Worm (Caenorhabditis elegans): Measurements from ENCODE around the gene ugt-56.

Gene ugt-56

DNA sequence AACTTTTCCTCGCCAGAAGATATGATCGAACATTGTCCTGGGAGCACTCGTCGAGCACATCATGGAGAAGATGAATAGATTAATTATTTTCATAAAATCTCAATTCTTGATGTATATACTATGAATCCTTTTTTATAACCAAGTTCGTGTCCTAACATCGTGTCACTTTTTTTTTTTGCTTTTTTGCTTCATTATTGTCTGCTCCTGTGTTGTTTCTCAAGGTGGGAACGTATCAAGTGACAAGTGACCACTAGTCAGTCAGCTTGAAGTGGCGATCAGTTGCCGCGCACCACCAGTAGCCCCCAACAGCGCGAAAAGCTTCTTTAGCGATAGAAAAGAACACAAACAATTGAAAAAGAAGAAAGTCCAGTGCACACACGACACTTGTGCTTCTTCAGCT lies 6.5 kb upstream of the ugt-56 start, which contains the start of gene lrx-1:
Gene lrx-1 (plus strand): TSS at position 301 of the 400 bp plus-strand sequence.
- TF ChIP-seq blmp-1 (tag; optimal IDR thresholded peaks at IDR 0.05) (no peak), tbx-8 (GFP tag; optimal IDR thresholded peaks at IDR 0.05) (no peak), ceh-43 (GFP tag; optimal IDR thresholded peaks at IDR 0.05) (no peak)

DNA sequence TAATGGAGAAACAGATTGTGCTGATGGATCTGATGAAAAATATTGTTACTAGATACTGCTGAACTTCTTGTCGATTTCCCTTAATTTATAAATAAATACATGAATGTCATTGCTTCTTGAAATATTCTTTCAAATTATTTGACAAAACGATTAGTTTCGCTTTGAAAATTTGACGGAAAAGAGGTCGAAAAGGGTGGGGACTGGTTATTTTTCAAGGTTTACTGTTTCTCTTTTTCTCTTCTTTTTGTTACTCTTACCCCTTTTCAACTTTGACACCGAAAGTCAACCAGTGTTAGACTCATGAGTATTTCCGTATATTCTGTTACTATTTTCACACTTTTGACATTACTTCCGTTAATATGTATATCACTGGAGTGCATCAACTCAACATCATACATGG lies 3.4 kb upstream of the ugt-56 start, which contains the start of gene T04H1.12:
Gene T04H1.12 (plus strand): TSS at position 301 of the 400 bp plus-strand sequence.
- TF ChIP-seq unc-120 (tag; optimal IDR thresholded peaks at IDR 0.05; ENCODE audit: poor library complexity, severe bottlenecking) = no peak
- TF ChIP-seq ztf-11 (tag; optimal IDR thresholded peaks at IDR 0.05) = no peak
- no peak for TF ChIP-seq M03D4.4 (tag; optimal IDR thresholded peaks at IDR 0.05)
- TF ChIP-seq mep-1 (tag; optimal IDR thresholded peaks at IDR 0.05) = no peak
- TF ChIP-seq drap-1 (GFP tag; optimal IDR thresholded peaks at IDR 0.05) = no peak
- TF ChIP-seq ceh-83 (GFP tag; optimal IDR thresholded peaks at IDR 0.05) = no peak
- no peak for TF ChIP-seq pha-4 (tag; optimal IDR thresholded peaks at IDR 0.05)
- TF ChIP-seq unc-62 (GFP tag; optimal IDR thresholded peaks at IDR 0.05) = no peak
- no peak for TF ChIP-seq snpc-4 (tag; optimal IDR thresholded peaks at IDR 0.05)
- TF ChIP-seq unc-39 (tag; optimal IDR thresholded peaks at IDR 0.05) = no peak
- no peak for TF ChIP-seq ham-2 (GFP tag; optimal IDR thresholded peaks at IDR 0.05)
- no peak for TF ChIP-seq nhr-76 (tag; optimal IDR thresholded peaks at IDR 0.05)
- no peak for TF ChIP-seq zip-8 (tag; optimal IDR thresholded peaks at IDR 0.05)
- TF ChIP-seq nhr-2 (tag; optimal IDR thresholded peaks at IDR 0.05) = no peak
- no peak for TF ChIP-seq nhr-12 (tag; optimal IDR thresholded peaks at IDR 0.05)
- no peak for TF ChIP-seq sptf-1 (tag; optimal IDR thresholded peaks at IDR 0.05)
- TF ChIP-seq blmp-1 (tag; optimal IDR thresholded peaks at IDR 0.05) = no peak
- no peak for TF ChIP-seq mls-2 (tag; optimal IDR thresholded peaks at IDR 0.05)
- TF ChIP-seq hlh-1 (tag; optimal IDR thresholded peaks at IDR 0.05) = no peak

DNA sequence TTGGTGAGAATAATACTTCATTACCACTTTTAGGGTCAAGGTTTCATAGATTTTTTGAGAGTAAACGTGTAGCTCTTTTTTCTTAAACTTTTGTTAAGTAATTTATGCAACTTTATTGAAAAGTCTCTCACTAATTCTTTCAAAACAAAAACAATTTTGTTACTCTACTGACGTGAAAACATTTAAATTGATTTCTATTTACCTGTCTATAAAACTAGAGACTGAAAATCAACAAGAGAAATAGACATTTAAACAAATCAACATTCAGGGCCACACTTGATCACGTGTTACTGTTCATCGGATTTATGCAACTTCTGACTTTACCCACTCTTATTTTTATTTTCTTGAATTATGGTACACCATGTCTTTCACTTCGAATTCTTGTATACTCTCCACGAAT lies 2.4 kb upstream of the ugt-56 start, which contains the start of gene ugt-55:
Gene ugt-55 (plus strand): TSS at position 301 of the 400 bp plus-strand sequence.
- TF ChIP-seq flh-1 (GFP tag; optimal IDR thresholded peaks at IDR 0.05) (no peak), lsy-2 (tag; optimal IDR thresholded peaks at IDR 0.05) (no peak), pha-4 (tag; optimal IDR thresholded peaks at IDR 0.05) (no peak), nhr-237 (tag; optimal IDR thresholded peaks at IDR 0.05) (no peak), mls-2 (tag; optimal IDR thresholded peaks at IDR 0.05) (no peak), sptf-1 (tag; optimal IDR thresholded peaks at IDR 0.05) (no peak), M03D4.4 (tag; optimal IDR thresholded peaks at IDR 0.05) (no peak), bed-3 (GFP tag; optimal IDR thresholded peaks at IDR 0.05) (no peak), ceh-83 (GFP tag; optimal IDR thresholded peaks at IDR 0.05) (no peak), lin-32 (GFP tag; optimal IDR thresholded peaks at IDR 0.05) (no peak), nhr-76 (tag; optimal IDR thresholded peaks at IDR 0.05) (no peak), ceh-39 (tag; optimal IDR thresholded peaks at IDR 0.05) (no peak), unc-62 (GFP tag; optimal IDR thresholded peaks at IDR 0.05) (no peak), nhr-12 (tag; optimal IDR thresholded peaks at IDR 0.05) (no peak), unc-120 (tag; optimal IDR thresholded peaks at IDR 0.05; ENCODE audit: poor library complexity, severe bottlenecking) (no peak), nhr-28 (tag; optimal IDR thresholded peaks at IDR 0.05) (no peak), elt-3 (tag; optimal IDR thresholded peaks at IDR 0.05) (no peak)

ce11 chrV:12261377-12261776 lies 2.6 kb downstream of the ugt-56 start, which contains the start of gene tbb-6:
TSS of gene tbb-6 (plus strand) at chrV:12261531.
- TF ChIP-seq nhr-2 (tag; optimal IDR thresholded peaks at IDR 0.05) (no peak), nhr-76 (tag; optimal IDR thresholded peaks at IDR 0.05) (no peak), hlh-1 (tag; optimal IDR thresholded peaks at IDR 0.05) (no peak), elt-3 (tag; optimal IDR thresholded peaks at IDR 0.05) (no peak), sem-2 (GFP tag; optimal IDR thresholded peaks at IDR 0.05) (no peak)

DNA sequence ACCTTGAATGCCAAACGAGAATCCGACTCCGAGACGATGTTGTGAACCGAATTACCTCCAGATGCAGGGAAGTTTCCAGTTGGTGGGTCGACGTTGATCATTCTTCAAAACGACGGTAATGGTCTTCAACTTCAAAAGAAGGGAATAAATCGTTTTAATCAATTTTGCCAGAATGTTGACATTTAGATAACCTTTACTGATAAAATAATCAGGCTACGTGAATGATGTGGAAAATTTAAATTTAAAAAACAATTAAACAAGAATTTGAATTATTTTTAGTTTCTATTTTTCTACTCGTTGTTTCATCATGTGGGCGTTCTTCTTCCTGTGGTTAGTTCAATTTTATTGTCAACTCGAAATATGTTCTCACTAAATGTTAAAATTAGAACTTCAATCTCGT lies 4.9 kb downstream of the ugt-56 start, which contains the start of gene ssp-35:
Gene ssp-35 (minus strand): TSS at position 101 of the 400 bp plus-strand sequence.
- TF ChIP-seq mls-2 (tag; optimal IDR thresholded peaks at IDR 0.05) (no peak), blmp-1 (tag; optimal IDR thresholded peaks at IDR 0.05) (no peak), drap-1 (GFP tag; optimal IDR thresholded peaks at IDR 0.05) (no peak), ceh-43 (GFP tag; optimal IDR thresholded peaks at IDR 0.05) (no peak), nhr-2 (tag; optimal IDR thresholded peaks at IDR 0.05) (no peak), nhr-12 (tag; optimal IDR thresholded peaks at IDR 0.05) (no peak), ceh-83 (GFP tag; optimal IDR thresholded peaks at IDR 0.05) (no peak)

All from whole organism, mixed stage, embryonic.